Worm (Caenorhabditis elegans): ENCODE results near the gene F35E8.13.

Gene F35E8.13

ce11 chrV:15915919-15916318 lies 7.2 kb upstream of the F35E8.13 start, which contains the start of gene gst-38:
Gene gst-38, minus strand, starts transcription at chrV:15916070.
- TF ChIP-seq nhr-28 (tag; optimal IDR thresholded peaks at IDR 0.05) (peak; percentile 71), dmd-6 (GFP tag; IDR thresholded peaks at IDR 0.05) (peak; percentile 85), daf-16 (GFP tag; optimal IDR thresholded peaks at IDR 0.05) (no peak), daf-16 (tag; optimal IDR thresholded peaks at IDR 0.05) (peak; percentile 79), mes-2 (tag; optimal IDR thresholded peaks at IDR 0.05; ENCODE audit: poor library complexity, severe bottlenecking) (no peak), hlh-11 (tag; optimal IDR thresholded peaks at IDR 0.05) (peak; percentile 32), T20F7.1 (GFP tag; optimal IDR thresholded peaks at IDR 0.05) (no peak), pqm-1 (tag; optimal IDR thresholded peaks at IDR 0.05) (peak; percentile 72), lin-1 (GFP tag; IDR thresholded peaks at IDR 0.05) (0 out of 2 replicates have a peak, but pooled peaks have one; percentile 18), mxl-3 (GFP tag; optimal IDR thresholded peaks at IDR 0.05) (peak; percentile 51)

ce11 chrV:15917458-15917857 lies 5.6 kb upstream of the F35E8.13 start, which contains the start of gene F35E8.9:
Gene F35E8.9, minus strand, starts transcription at chrV:15917558.
- TF ChIP-seq egl-27 (tag; optimal IDR thresholded peaks at IDR 0.05) (no peak), F37D6.2 (tag; optimal IDR thresholded peaks at IDR 0.05) (no peak), ctbp-1 (GFP tag; IDR thresholded peaks at IDR 0.05) (no peak)

- TF ChIP-seq daf-8 (GFP tag; IDR thresholded peaks at IDR 0.05) (no peak), cey-2 (tag; optimal IDR thresholded peaks at IDR 0.05; ENCODE audit: borderline replicate concordance, insufficient read depth) (no peak), dpl-1 (GFP tag; optimal IDR thresholded peaks at IDR 0.05) (no peak), egl-27 (tag; optimal IDR thresholded peaks at IDR 0.05) (no peak), R02D3.7 (tag; optimal IDR thresholded peaks at IDR 0.05) (no peak), nhr-11 (tag; optimal IDR thresholded peaks at IDR 0.05) (no peak), Y5F2A.4 (GFP tag; optimal IDR thresholded peaks at IDR 0.05) (no peak), ceh-32 (tag; optimal IDR thresholded peaks at IDR 0.05; ENCODE audit: poor library complexity) (no peak), F49E8.2 (tag; optimal IDR thresholded peaks at IDR 0.05; ENCODE audit: borderline replicate concordance) (no peak)
These were observed 2.8 kb upstream of the F35E8.13 start, which contains the start of gene F35E8.10 for ce11 chrV:15920273-15920672. Gene F35E8.10, minus strand, starts transcription at chrV:15920373.

- TF ChIP-seq dmd-9 (GFP tag; IDR thresholded peaks at IDR 0.05) (no peak), unc-130 (GFP tag; optimal IDR thresholded peaks at IDR 0.05) (no peak), cey-2 (tag; optimal IDR thresholded peaks at IDR 0.05; ENCODE audit: borderline replicate concordance, insufficient read depth) (no peak), egl-43 (GFP tag; IDR thresholded peaks at IDR 0.05) (no peak), daf-8 (GFP tag; IDR thresholded peaks at IDR 0.05) (no peak), nhr-28 (tag; optimal IDR thresholded peaks at IDR 0.05) (peak; percentile 93), ama-1 (optimal IDR thresholded peaks at IDR 0.05) (no peak), fos-1 (tag; optimal IDR thresholded peaks at IDR 0.05) (no peak), hlh-11 (tag; optimal IDR thresholded peaks at IDR 0.05) (no peak), unc-39 (tag; optimal IDR thresholded peaks at IDR 0.05) (no peak), ZK546.5 (tag; optimal IDR thresholded peaks at IDR 0.05) (no peak), nhr-10 (tag; optimal IDR thresholded peaks at IDR 0.05) (no peak), pqm-1 (tag; optimal IDR thresholded peaks at IDR 0.05) (peak; percentile 39), unc-62 (GFP tag; optimal IDR thresholded peaks at IDR 0.05 in 1 of 2) (peak in 1 of 2 experiments; percentile 36), unc-62 (tag; optimal IDR thresholded peaks at IDR 0.05) (no peak), ceh-44 (GFP tag; IDR thresholded peaks at IDR 0.05) (no peak), spr-1 (tag; optimal IDR thresholded peaks at IDR 0.05) (no peak)
These were observed 2.0 kb upstream of the F35E8.13 start, which contains the start of gene cdr-1 for ce11 chrV:15921102-15921501. Gene cdr-1, plus strand, starts transcription at chrV:15921309.

- TF ChIP-seq F26F4.8 (GFP tag; conservative IDR thresholded peaks at IDR 0.05) (no peak), daf-16 (GFP tag; optimal IDR thresholded peaks at IDR 0.05) (no peak), daf-16 (tag; optimal IDR thresholded peaks at IDR 0.05) (peak; percentile 39), nhr-77 (tag; optimal IDR thresholded peaks at IDR 0.05) (peak; percentile 68), zfp-2 (tag; optimal IDR thresholded peaks at IDR 0.05) (no peak), nhr-28 (tag; optimal IDR thresholded peaks at IDR 0.05) (peak; percentile 87), dmd-8 (GFP tag; IDR thresholded peaks at IDR 0.05) (no peak)
These were observed 1.2 kb downstream of the F35E8.13 start, which contains the start of gene nhr-108 for ce11 chrV:15924307-15924706. Gene nhr-108, minus strand, starts transcription at chrV:15924472.

Data from whole organism, L4 larva.